Worm (Caenorhabditis elegans): ENCODE data around the gene Y55D5A.4.

ce11 chrIII:3033507-3033906 lies 43.6 kb upstream of the Y55D5A.4 start:
- TF ChIP-seq elt-2 (tag; optimal IDR thresholded peaks at IDR 0.05) (no peak), F13H6.1 (tag; optimal IDR thresholded peaks at IDR 0.05) (no peak), rnt-1 (tag; optimal IDR thresholded peaks at IDR 0.05) (no peak), ceh-34 (tag; optimal IDR thresholded peaks at IDR 0.05) (no peak), unc-3 (GFP tag; conservative IDR thresholded peaks at IDR 0.05) (no peak), unc-3 (tag; optimal IDR thresholded peaks at IDR 0.05) (no peak)

Measured in whole organism, late embryonic.